Fruit fly (Drosophila melanogaster) whole organism, embryonic: ENCODE data around the gene CG7879.

ENCODE experiments used
- Aef1 ChIP-seq: fragments of 200-800 bp; sonication (Bioruptor generic); IDR thresholded peaks from 3 replicates; pipeline ENCODE4 v1.3.6; 2022; ENCODE audit warnings: missing biosample characterization, missing genetic modification characterization
- B-H2 ChIP-seq: fragments of 200-800 bp; sonication (Bioruptor generic); optimal IDR thresholded peaks from 2 replicates; lab custom pipeline; 2018; ENCODE audit warnings: missing biosample characterization, mild to moderate bottlenecking, missing genetic modification characterization
- CG10321 ChIP-seq: fragments of 200-800 bp; sonication (Bioruptor generic); IDR thresholded peaks from 2 replicates; pipeline ENCODE4 v1.3.6; 2022; ENCODE audit warnings: missing biosample characterization, missing genetic modification characterization
- CG11247 ChIP-seq: fragments of 200-800 bp; sonication (Bioruptor generic); IDR thresholded peaks from 2 replicates; pipeline ENCODE4 v1.3.6; 2022; ENCODE audit warnings: missing biosample characterization, missing genetic modification characterization
- CG11723 ChIP-seq: fragments of 200-800 bp; sonication (Bioruptor generic); optimal IDR thresholded peaks from 2 replicates; lab custom pipeline; 2017; ENCODE audit warnings: missing biosample characterization, mild to moderate bottlenecking, missing genetic modification characterization
- CG12744 ChIP-seq: fragments of 200-800 bp; sonication (Bioruptor generic); optimal IDR thresholded peaks from 2 replicates; lab custom pipeline; 2016; ENCODE audit warnings: missing biosample characterization, missing genetic modification characterization
- CG15514 ChIP-seq: fragments of 200-800 bp; sonication (Bioruptor generic); optimal IDR thresholded peaks from 3 replicates; lab custom pipeline; 2017; ENCODE audit warnings: missing biosample characterization, missing genetic modification characterization, mild to moderate bottlenecking, moderate library complexity, missing genetic modification reagents
- CG16815 ChIP-seq: fragments of 200-800 bp; sonication (Bioruptor generic); optimal IDR thresholded peaks from 3 replicates; lab custom pipeline; 2017; ENCODE audit warnings: missing biosample characterization, mild to moderate bottlenecking, missing genetic modification characterization
- CG17385 ChIP-seq: fragments of 200-800 bp; sonication (Bioruptor generic); optimal IDR thresholded peaks from 3 replicates; lab custom pipeline; 2018; ENCODE audit warnings: missing biosample characterization, mild to moderate bottlenecking, missing genetic modification characterization
- CG18476 ChIP-seq: fragments of 200-800 bp; sonication (Bioruptor generic); optimal IDR thresholded peaks from 2 replicates; lab custom pipeline; 2016; ENCODE audit warnings: missing biosample characterization, mild to moderate bottlenecking, missing genetic modification characterization
- CG2199 ChIP-seq: fragments of 200-800 bp; sonication (Bioruptor generic); IDR thresholded peaks from 3 replicates; pipeline ENCODE4 v1.3.6; 2022; ENCODE audit warnings: missing biosample characterization, missing genetic modification characterization
- CG2202 ChIP-seq: fragments of 200-800 bp; sonication (Bioruptor generic); optimal IDR thresholded peaks from 2 replicates; lab custom pipeline; 2018; ENCODE audit warnings: missing biosample characterization, mild to moderate bottlenecking, missing genetic modification characterization
- CG3163 ChIP-seq: fragments of 200-800 bp; sonication (Bioruptor generic); optimal IDR thresholded peaks from 3 replicates; lab custom pipeline; 2016; ENCODE audit warnings: missing biosample characterization, missing genetic modification characterization
- CG43689 ChIP-seq: fragments of 200-800 bp; sonication (Bioruptor generic); IDR thresholded peaks from 2 replicates; pipeline ENCODE4 v1.3.6; 2022; ENCODE audit warnings: missing biosample characterization, missing genetic modification characterization
- CG4730 ChIP-seq: fragments of 200-800 bp; sonication (Bioruptor generic); IDR thresholded peaks from 2 replicates; pipeline ENCODE4 v1.3.6; 2022; ENCODE audit warnings: missing biosample characterization, missing genetic modification characterization
- CG6854 ChIP-seq: fragments of 200-800 bp; sonication (Bioruptor generic); optimal IDR thresholded peaks from 3 replicates; lab custom pipeline; 2017; ENCODE audit warnings: missing biosample characterization, mild to moderate bottlenecking, missing genetic modification characterization
- CG7271 ChIP-seq: fragments of 200-800 bp; sonication (Bioruptor generic); optimal IDR thresholded peaks from 2 replicates; lab custom pipeline; 2018; ENCODE audit warnings: missing biosample characterization, mild to moderate bottlenecking, missing genetic modification characterization, moderate library complexity
- CG7556 ChIP-seq: fragments of 200-800 bp; sonication (Bioruptor generic); optimal IDR thresholded peaks from 2 replicates; lab custom pipeline; 2017; ENCODE audit warnings: missing biosample characterization, mild to moderate bottlenecking, missing genetic modification characterization
- CG8944 ChIP-seq: fragments of 200-800 bp; sonication (Bioruptor generic); optimal IDR thresholded peaks from 3 replicates; lab custom pipeline; 2016; ENCODE audit warnings: missing biosample characterization, missing genetic modification characterization
- CTCF ChIP-seq: fragments of 200-800 bp; sonication (Bioruptor generic); optimal IDR thresholded peaks from 2 replicates; lab custom pipeline; 2017; ENCODE audit warnings: missing biosample characterization, mild to moderate bottlenecking, missing genetic modification characterization, moderate library complexity
- Camta ChIP-seq: fragments of 200-800 bp; sonication (Bioruptor generic); optimal IDR thresholded peaks from 2 replicates; lab custom pipeline; 2016; ENCODE audit warnings: missing biosample characterization, missing genetic modification characterization
- Chrac-16 ChIP-seq: fragments of 200-800 bp; sonication (Bioruptor generic); optimal IDR thresholded peaks from 3 replicates; lab custom pipeline; 2016; ENCODE audit warnings: missing biosample characterization, missing genetic modification characterization
- Drgx ChIP-seq: fragments of 200-800 bp; sonication (Bioruptor generic); IDR thresholded peaks from 2 replicates; pipeline ENCODE4 v1.3.6; 2022; ENCODE audit warnings: missing biosample characterization, missing genetic modification characterization
- Ets97D ChIP-seq: fragments of 200-800 bp; sonication (Bioruptor generic); optimal IDR thresholded peaks from 3 replicates; lab custom pipeline; 2016; ENCODE audit warnings: missing biosample characterization, missing genetic modification characterization
- HLH4C ChIP-seq: fragments of 200-800 bp; sonication (Bioruptor generic); IDR thresholded peaks from 3 replicates; pipeline ENCODE4 v1.3.6; 2022; ENCODE audit warnings: missing biosample characterization, missing genetic modification characterization; ENCODE audit not compliant: partially characterized antibody
- HLHmδ ChIP-seq: fragments of 200-800 bp; sonication (Bioruptor generic); optimal IDR thresholded peaks from 2 replicates; lab custom pipeline; 2018; ENCODE audit warnings: missing biosample characterization, mild to moderate bottlenecking, missing genetic modification characterization, moderate library complexity
- HmgD ChIP-seq: fragments of 200-800 bp; sonication (Bioruptor generic); optimal IDR thresholded peaks from 3 replicates; lab custom pipeline; 2016; ENCODE audit warnings: missing biosample characterization, missing genetic modification characterization
- Lhr ChIP-seq: fragments of 200-800 bp; sonication (Bioruptor generic); optimal IDR thresholded peaks from 3 replicates; lab custom pipeline; 2017; ENCODE audit warnings: mild to moderate bottlenecking, missing biosample characterization, missing genetic modification reagents, missing genetic modification characterization
- MESR4 ChIP-seq: fragments of 200-800 bp; sonication (Bioruptor generic); optimal IDR thresholded peaks from 2 replicates; lab custom pipeline; 2018; ENCODE audit warnings: missing biosample characterization, mild to moderate bottlenecking, missing genetic modification characterization, moderate library complexity
- Max ChIP-seq: fragments of 200-800 bp; sonication (Bioruptor generic); optimal IDR thresholded peaks from 2 replicates; lab custom pipeline; 2016; ENCODE audit warnings: missing biosample characterization, mild to moderate bottlenecking, missing genetic modification characterization
- Sox100B ChIP-seq: fragments of 200-800 bp; sonication (Bioruptor generic); optimal IDR thresholded peaks from 3 replicates; lab custom pipeline; 2018; ENCODE audit warnings: missing biosample characterization, mild to moderate bottlenecking, missing genetic modification characterization
- Spps ChIP-seq: fragments of 200-800 bp; sonication (Bioruptor generic); optimal IDR thresholded peaks from 2 replicates; lab custom pipeline; 2018; ENCODE audit warnings: missing biosample characterization, mild to moderate bottlenecking, missing genetic modification characterization
- Tbp ChIP-seq: fragments of >200 bp; optimal IDR thresholded peaks from 2 replicates; lab custom pipeline; 2018; ENCODE audit warnings: missing biosample characterization, missing genetic modification characterization
- amos ChIP-seq: fragments of 200-800 bp; sonication (Bioruptor generic); IDR thresholded peaks from 2 replicates; pipeline ENCODE4 v1.3.6; 2022; ENCODE audit warnings: missing biosample characterization, missing genetic modification characterization; ENCODE audit not compliant: partially characterized antibody
- bigmax ChIP-seq: fragments of 200-800 bp; sonication (Bioruptor generic); optimal IDR thresholded peaks from 2 replicates; lab custom pipeline; 2018; ENCODE audit warnings: missing biosample characterization, mild to moderate bottlenecking, missing genetic modification characterization
- bsh ChIP-seq, 2 experiments: fragments of 200-800 bp; sonication (Bioruptor generic); optimal IDR thresholded peaks; 2 replicates each; lab custom pipeline; 2017 to 2018; ENCODE audit warnings: mild to moderate bottlenecking in 2 of 2, missing biosample characterization in 2 of 2, missing genetic modification characterization in 2 of 2, moderate library complexity in 1 of 2
- btn ChIP-seq: fragments of 200-800 bp; sonication (Bioruptor generic); optimal IDR thresholded peaks from 2 replicates; lab custom pipeline; 2016; ENCODE audit warnings: missing biosample characterization, missing genetic modification characterization
- chif ChIP-seq, 2 experiments: fragments of 200-800 bp; sonication (Bioruptor generic); optimal IDR thresholded peaks; 3 replicates each; lab custom pipeline; 2016; ENCODE audit warnings: missing biosample characterization in 2 of 2, missing genetic modification characterization in 2 of 2
- croc ChIP-seq: fragments of 200-800 bp; sonication (Bioruptor generic); conservative IDR thresholded peaks from 3 replicates; pipeline ENCODE4 v1.3.6; 2022; ENCODE audit warnings: missing biosample characterization, missing genetic modification characterization
- kni ChIP-seq: fragments of 200-800 bp; sonication (Bioruptor generic); optimal IDR thresholded peaks from 3 replicates; lab custom pipeline; 2017; ENCODE audit warnings: mild to moderate bottlenecking, missing biosample characterization, missing genetic modification reagents, missing genetic modification characterization
- lola ChIP-seq, 3 experiments: fragments of >200 bp in 2 of 3; fragments of 200-800 bp in 1 of 3; sonication (Bioruptor generic) in 1 of 3; optimal IDR thresholded peaks; 2 replicates each; lab custom pipeline; 2017 to 2019; ENCODE audit warnings: missing biosample characterization in 3 of 3, missing genetic modification characterization in 3 of 3, mild to moderate bottlenecking in 1 of 3, moderate library complexity in 1 of 3
- nmo ChIP-seq: fragments of 200-800 bp; sonication (Bioruptor generic); optimal IDR thresholded peaks from 2 replicates; lab custom pipeline; 2018; ENCODE audit warnings: missing biosample characterization, mild to moderate bottlenecking, missing genetic modification characterization, moderate library complexity
- pum ChIP-seq: fragments of 200-800 bp; sonication (Bioruptor generic); optimal IDR thresholded peaks from 2 replicates; lab custom pipeline; 2016; ENCODE audit warnings: missing biosample characterization, missing genetic modification characterization
- sisA ChIP-seq: fragments of 200-800 bp; sonication (Bioruptor generic); IDR thresholded peaks from 2 replicates; pipeline ENCODE4 v1.3.6; 2022; ENCODE audit warnings: missing biosample characterization, missing genetic modification characterization
- slp2 ChIP-seq: fragments of 200-800 bp; sonication (Bioruptor generic); optimal IDR thresholded peaks from 2 replicates; lab custom pipeline; 2016; ENCODE audit warnings: missing biosample characterization, missing genetic modification characterization
- so ChIP-seq: fragments of 200-800 bp; sonication (Bioruptor generic); IDR thresholded peaks from 3 replicates; pipeline ENCODE4 v1.3.6; 2022; ENCODE audit warnings: missing biosample characterization, missing genetic modification characterization
- sug ChIP-seq: fragments of 200-800 bp; optimal IDR thresholded peaks from 2 replicates; lab custom pipeline; 2019; ENCODE audit warnings: missing biosample characterization, mild to moderate bottlenecking, missing genetic modification characterization, moderate library complexity
- tin ChIP-seq: fragments of 200-800 bp; sonication (Bioruptor generic); optimal IDR thresholded peaks from 3 replicates; lab custom pipeline; 2016; ENCODE audit warnings: missing biosample characterization, missing genetic modification characterization
- wdn ChIP-seq: fragments of 200-800 bp; sonication (Bioruptor generic); IDR thresholded peaks from 2 replicates; pipeline ENCODE4 v1.3.6; 2022; ENCODE audit warnings: missing biosample characterization, missing genetic modification characterization

The CG7879 gene

dm6 chr3L:1517274-1518047 lies 50.9 kb downstream of the CG7879 start (continued):
- TF ChIP-seq CG2199 (GFP tag; lab: Robert Waterston, UW) (0 out of 3 replicates have a peak, but pooled peaks have one; percentile 11), croc (GFP tag; lab: Robert Waterston, UW) (no peak), sisA (GFP tag; lab: Robert Waterston, UW) (peak; percentile 71), chif (GFP tag; optimal IDR thresholded peaks at IDR 0.05; lab: Kevin White, UChicago) (peak; percentile 50 to 70), lola (GFP tag; optimal IDR thresholded peaks at IDR 0.05; lab: Kevin White, UChicago) (peak in 1 of 3 experiments; percentile 13), CG7556 (GFP tag; lab: Kevin White, UChicago) (peak; percentile 21), pum (peak; percentile 68), CG4730 (no peak), CG17385 (GFP tag; lab: Kevin White, UChicago) (peak; percentile 48), bigmax (no peak), CG11247 (GFP tag; lab: Robert Waterston, UW) (0 out of 2 replicates have a peak, but pooled peaks have one; percentile 21), Drgx (GFP tag; lab: Robert Waterston, UW) (peak; percentile 71), wdn (GFP tag; lab: Robert Waterston, UW) (peak; percentile 53; the same call in 1 of the 2 replicates), bsh (GFP tag; optimal IDR thresholded peaks at IDR 0.05; lab: Kevin White, UChicago) (peak; percentile 41 to 43), B-H2 (GFP tag; lab: Kevin White, UChicago) (no peak), tin (GFP tag; lab: Kevin White, UChicago) (peak; percentile 54), CG43689 (GFP tag; lab: Robert Waterston, UW) (no peak), Aef1 (peak; percentile 51), Sox100B (GFP tag; lab: Kevin White, UChicago) (no peak), HmgD (GFP tag; lab: Kevin White, UChicago) (peak; percentile 51), CG12744 (GFP tag; lab: Kevin White, UChicago) (peak; percentile 37), HLHmδ (GFP tag; lab: Kevin White, UChicago) (no peak), CG10321 (GFP tag; lab: Robert Waterston, UW) (0 out of 2 replicates have a peak, but pooled peaks have one; percentile 5), Max (GFP tag; lab: Kevin White, UChicago) (peak; percentile 67), CG2202 (tag; lab: Kevin White, UChicago) (no peak), CG7271 (tag; lab: Kevin White, UChicago) (peak; percentile 16), CTCF (peak; percentile 48), slp2 (peak; percentile 48), HLH4C (GFP tag; lab: Robert Waterston, UW) (peak; percentile 74), Chrac-16 (GFP tag; lab: Kevin White, UChicago) (peak; percentile 64), kni (GFP tag; lab: Kevin White, UChicago) (no peak), CG11723 (GFP tag; lab: Kevin White, UChicago) (no peak), Camta (GFP tag; lab: Kevin White, UChicago) (peak; percentile 61), Lhr (GFP tag; lab: Kevin White, UChicago) (peak; percentile 36), CG8944 (peak; percentile 66), sug (no peak), Ets97D (GFP tag; lab: Kevin White, UChicago) (peak; percentile 80), CG3163 (GFP tag; lab: Kevin White, UChicago) (peak; percentile 51), CG16815 (GFP tag; lab: Kevin White, UChicago) (peak; percentile 8), btn (GFP tag; lab: Kevin White, UChicago) (peak; percentile 72), CG15514 (GFP tag; lab: Kevin White, UChicago) (peak; percentile 93), so (0 out of 3 replicates have a peak, but pooled peaks have one; percentile 48), amos (GFP tag; lab: Robert Waterston, UW) (peak; percentile 83), nmo (GFP tag; lab: Kevin White, UChicago) (peak; percentile 51), MESR4 (GFP tag; lab: Kevin White, UChicago) (peak; percentile 92), Tbp (GFP tag; lab: Kevin White, UChicago) (no peak), CG6854 (peak; percentile 31), CG18476 (GFP tag; lab: Kevin White, UChicago) (peak; percentile 52), Spps (tag; lab: Kevin White, UChicago) (no peak)
